Worm (Caenorhabditis elegans) whole organism, L1 larva: ENCODE measurements around the gene hrpu-2.
A peak's percentile ranks its signal among the peaks of the same experiment; 100 is the strongest.
"Not testable (repeated sequence)": the region's sequence is repeated elsewhere in the genome, so short reads cannot be mapped to it uniquely, and the experiment has no call there.

ENCODE experiments used
- C04F5.9 ChIP-seq: sonication (generic microtip); optimal IDR thresholded peaks from 2 replicates; lab custom pipeline; 2016; ENCODE audit warnings: missing genetic modification characterization, missing compliant biosample characterization
- C34B4.2 ChIP-seq: sonication (generic microtip); optimal IDR thresholded peaks from 2 replicates; lab custom pipeline; 2017; ENCODE audit warnings: mild to moderate bottlenecking, missing genetic modification characterization, missing compliant biosample characterization
- F16B12.6 ChIP-seq: fragments of 150-350 bp; optimal IDR thresholded peaks from 2 replicates; lab custom pipeline; 2014; ENCODE audit warnings: missing biosample characterization, missing genetic modification characterization
- Y116A8C.19 ChIP-seq: sonication (generic microtip); optimal IDR thresholded peaks from 2 replicates; lab custom pipeline; 2016; ENCODE audit warnings: missing compliant biosample characterization, missing genetic modification characterization, borderline replicate concordance
- blmp-1 ChIP-seq: fragments of 150-350 bp; optimal IDR thresholded peaks from 2 replicates; lab custom pipeline; 2014; ENCODE audit warnings: missing biosample characterization, missing genetic modification characterization
- ceh-63 ChIP-seq: fragments of 200-800 bp; sonication (Bioruptor generic); optimal IDR thresholded peaks from 2 replicates; lab custom pipeline; 2018; ENCODE audit warnings: mild to moderate bottlenecking, missing genetic modification characterization, missing compliant biosample characterization
- ceh-82 ChIP-seq, 3 experiments: fragments of 150-350 bp in 1 of 3; sonication (generic microtip) in 2 of 3; optimal IDR thresholded peaks; 2 replicates each; lab custom pipeline; 2014 to 2017; ENCODE audit warnings: missing biosample characterization in 3 of 3, missing genetic modification characterization in 3 of 3
- ceh-90 ChIP-seq: sonication (generic microtip); optimal IDR thresholded peaks from 2 replicates; lab custom pipeline; 2016; ENCODE audit warnings: missing genetic modification characterization, missing compliant biosample characterization
- ces-1 ChIP-seq: fragments of 150-350 bp; optimal IDR thresholded peaks from 2 replicates; lab custom pipeline; 2014; ENCODE audit warnings: missing biosample characterization, missing genetic modification reagents, missing genetic modification characterization
- dpl-1 ChIP-seq, 3 experiments: fragments of 150-350 bp in 2 of 3; sonication (generic microtip) in 1 of 3; optimal IDR thresholded peaks; 2 replicates each; lab custom pipeline; 2014 to 2017; ENCODE audit warnings: missing biosample characterization in 3 of 3, missing genetic modification characterization in 3 of 3, missing genetic modification reagents in 3 of 3
- dsc-1 ChIP-seq: sonication (generic microtip); optimal IDR thresholded peaks from 2 replicates; lab custom pipeline; 2016; ENCODE audit warnings: mild to moderate bottlenecking, missing genetic modification characterization, missing compliant biosample characterization
- efl-1 ChIP-seq, 4 experiments: fragments of 150-350 bp; optimal IDR thresholded peaks in 3 of 4; peaks in 1 of 4; 1 replicate in 1 of 4; 2 replicates in 3 of 4; lab custom pipeline; 2014; ENCODE audit warnings: missing biosample characterization in 2 of 4, missing genetic modification characterization in 2 of 4, missing genetic modification reagents in 2 of 4
- efl-3 ChIP-seq: fragments of 200-800 bp; sonication (Bioruptor generic); optimal IDR thresholded peaks from 2 replicates; lab custom pipeline; 2018; ENCODE audit warnings: mild to moderate bottlenecking, missing genetic modification characterization, missing compliant biosample characterization
- egl-27 ChIP-seq, 2 experiments: fragments of 150-350 bp in 1 of 2; sonication (generic microtip); optimal IDR thresholded peaks; 3 replicates each; lab custom pipeline; 2017 to 2018; ENCODE audit warnings: missing biosample characterization in 2 of 2, missing genetic modification characterization in 2 of 2, missing genetic modification reagents in 2 of 2
- elt-2 ChIP-seq: sonication (generic microtip); optimal IDR thresholded peaks from 2 replicates; lab custom pipeline; 2016; ENCODE audit warnings: missing genetic modification characterization, mild to moderate bottlenecking, inconsistent platforms, missing compliant biosample characterization, missing genetic modification reagents
- fkh-8 ChIP-seq: sonication (generic microtip); optimal IDR thresholded peaks from 2 replicates; lab custom pipeline; 2016; ENCODE audit warnings: mild to moderate bottlenecking, missing genetic modification characterization, missing compliant biosample characterization
- fos-1 ChIP-seq: fragments of 150-350 bp; optimal IDR thresholded peaks from 2 replicates; lab custom pipeline; 2014; ENCODE audit warnings: missing biosample characterization, missing genetic modification characterization
- grh-1 ChIP-seq: fragments of 200-800 bp; sonication (Bioruptor generic); IDR thresholded peaks from 2 replicates; pipeline ENCODE4 v1.3.6; 2022; ENCODE audit warnings: missing genetic modification reagents, missing genetic modification characterization, missing compliant biosample characterization
- irx-1 ChIP-seq: sonication (generic microtip); optimal IDR thresholded peaks from 2 replicates; lab custom pipeline; 2016; ENCODE audit warnings: missing genetic modification characterization, missing compliant biosample characterization
- isw-1 ChIP-seq: fragments of 200-800 bp; sonication (Bioruptor generic); IDR thresholded peaks from 2 replicates; pipeline ENCODE4 v1.3.6; 2022; ENCODE audit warnings: missing genetic modification characterization, missing compliant biosample characterization
- jun-1 ChIP-seq: fragments of 150-350 bp; optimal IDR thresholded peaks from 2 replicates; lab custom pipeline; 2014; ENCODE audit warnings: missing biosample characterization, missing genetic modification reagents, missing genetic modification characterization
- lin-13 ChIP-seq: fragments of 150-350 bp; optimal IDR thresholded peaks from 2 replicates; lab custom pipeline; 2014; ENCODE audit warnings: missing biosample characterization, missing genetic modification reagents, missing genetic modification characterization
- lin-15B ChIP-seq: fragments of 150-350 bp; sonication (generic microtip); optimal IDR thresholded peaks from 3 replicates; lab custom pipeline; 2014; ENCODE audit warnings: missing biosample characterization, missing genetic modification characterization
- lin-39 ChIP-seq: fragments of 150-350 bp; optimal IDR thresholded peaks from 2 replicates; lab custom pipeline; 2014; ENCODE audit warnings: missing biosample characterization, missing genetic modification reagents, missing genetic modification characterization
- lir-3 ChIP-seq: sonication (generic microtip); optimal IDR thresholded peaks from 2 replicates; lab custom pipeline; 2016; ENCODE audit warnings: mild to moderate bottlenecking, missing genetic modification characterization, moderate library complexity, missing compliant biosample characterization; ENCODE audit not compliant: poor library complexity
- mdl-1 ChIP-seq, 2 experiments: fragments of 150-350 bp; optimal IDR thresholded peaks; 2 replicates each; lab custom pipeline; 2014 to 2017; ENCODE audit warnings: missing biosample characterization in 2 of 2, missing genetic modification characterization in 2 of 2, inconsistent platforms in 1 of 2
- mep-1 ChIP-seq: fragments of 150-350 bp; optimal IDR thresholded peaks from 2 replicates; lab custom pipeline; 2014; ENCODE audit warnings: missing biosample characterization, missing genetic modification characterization
- nhr-11 ChIP-seq: fragments of 150-350 bp; optimal IDR thresholded peaks from 2 replicates; lab custom pipeline; 2014; ENCODE audit warnings: missing biosample characterization, missing genetic modification characterization
- nhr-12 ChIP-seq: sonication (generic microtip); optimal IDR thresholded peaks from 2 replicates; lab custom pipeline; 2017; ENCODE audit warnings: missing biosample characterization, missing genetic modification characterization
- nhr-19 ChIP-seq: fragments of 200-800 bp; sonication (Bioruptor generic); conservative IDR thresholded peaks from 2 replicates; pipeline ENCODE4 v1.3.6; 2022; ENCODE audit warnings: missing genetic modification characterization, missing compliant biosample characterization
- nhr-20 ChIP-seq: sonication (generic microtip); optimal IDR thresholded peaks from 2 replicates; lab custom pipeline; 2016; ENCODE audit warnings: mild to moderate bottlenecking, missing genetic modification characterization, missing compliant biosample characterization
- nhr-237 ChIP-seq: fragments of 150-350 bp; optimal IDR thresholded peaks from 2 replicates; lab custom pipeline; 2014; ENCODE audit warnings: missing biosample characterization, missing genetic modification characterization
- nhr-71 ChIP-seq: sonication (generic microtip); optimal IDR thresholded peaks from 2 replicates; lab custom pipeline; 2016; ENCODE audit warnings: mild to moderate bottlenecking, missing genetic modification characterization, moderate library complexity, missing compliant biosample characterization
- nhr-77 ChIP-seq: fragments of 150-350 bp; optimal IDR thresholded peaks from 2 replicates; lab custom pipeline; 2014; ENCODE audit warnings: missing biosample characterization, missing genetic modification characterization
- nhr-84 ChIP-seq: sonication (generic microtip); optimal IDR thresholded peaks from 2 replicates; lab custom pipeline; 2017; ENCODE audit warnings: missing biosample characterization, missing genetic modification characterization
- nhr-85 ChIP-seq: sonication (generic microtip); peaks from one replicate; lab custom pipeline; 2016; ENCODE audit warnings: missing genetic modification characterization, inconsistent platforms, missing compliant biosample characterization
- rnt-1 ChIP-seq: sonication (generic microtip); optimal IDR thresholded peaks from 2 replicates; lab custom pipeline; 2016; ENCODE audit warnings: mild to moderate bottlenecking, missing genetic modification characterization, moderate library complexity, missing compliant biosample characterization
- snpc-4 ChIP-seq: fragments of 150-350 bp; optimal IDR thresholded peaks from 2 replicates; lab custom pipeline; 2014; ENCODE audit warnings: missing biosample characterization, missing genetic modification characterization
- snu-23 ChIP-seq: sonication (generic microtip); optimal IDR thresholded peaks from 2 replicates; lab custom pipeline; 2016; ENCODE audit warnings: missing genetic modification characterization, missing compliant biosample characterization
- sox-4 ChIP-seq: sonication (generic microtip); optimal IDR thresholded peaks from 2 replicates; lab custom pipeline; 2016; ENCODE audit warnings: missing genetic modification characterization, missing compliant biosample characterization
- sup-37 ChIP-seq: fragments of 200-800 bp; sonication (Bioruptor generic); optimal IDR thresholded peaks from 2 replicates; lab custom pipeline; 2018; ENCODE audit warnings: mild to moderate bottlenecking, missing genetic modification characterization, missing compliant biosample characterization
- tlp-1 ChIP-seq: fragments of 150-350 bp; optimal IDR thresholded peaks from 2 replicates; lab custom pipeline; 2014; ENCODE audit warnings: missing biosample characterization, missing genetic modification characterization
- unc-30 ChIP-seq: sonication (generic microtip); optimal IDR thresholded peaks from 2 replicates; lab custom pipeline; 2017; ENCODE audit warnings: missing biosample characterization, missing genetic modification characterization
- unc-62 ChIP-seq: fragments of 150-350 bp; optimal IDR thresholded peaks from 2 replicates; lab custom pipeline; 2014; ENCODE audit warnings: missing biosample characterization, missing genetic modification reagents, missing genetic modification characterization
- unc-86 ChIP-seq: sonication (generic microtip); optimal IDR thresholded peaks from 2 replicates; lab custom pipeline; 2016; ENCODE audit warnings: missing genetic modification characterization, missing compliant biosample characterization
- unc-98 ChIP-seq: fragments of 200-800 bp; sonication (Bioruptor generic); IDR thresholded peaks from 2 replicates; pipeline ENCODE4 v1.3.6; 2022; ENCODE audit warnings: missing genetic modification characterization, missing compliant biosample characterization
- zag-1 ChIP-seq: fragments of 150-350 bp; optimal IDR thresholded peaks from 2 replicates; lab custom pipeline; 2014; ENCODE audit warnings: missing biosample characterization, missing genetic modification characterization
- zip-4 ChIP-seq: fragments of 200-800 bp; sonication (Bioruptor generic); optimal IDR thresholded peaks from 2 replicates; lab custom pipeline; 2018; ENCODE audit warnings: mild to moderate bottlenecking, missing genetic modification characterization, moderate library complexity, missing compliant biosample characterization

The hrpu-2 gene

ce11 chrIV:2195598-2195997 lies 17.9 kb downstream of the hrpu-2 start (continued):
- TF ChIP-seq nhr-237 (tag; lab: Kevin White, UChicago) (no peak), tlp-1 (no peak), ceh-82 (tag; optimal IDR thresholded peaks at IDR 0.05; lab: Kevin White, UChicago) (no peak), lin-15B (tag; lab: Kevin White, UChicago) (no peak), F16B12.6 (tag; lab: Kevin White, UChicago) (no peak), sox-4 (no peak), efl-3 (GFP tag; lab: Kevin White, UChicago) (no peak)

- TF ChIP-seq ceh-63 = no peak
- no peak for TF ChIP-seq lin-13 (GFP tag; lab: Kevin White, UChicago)
- TF ChIP-seq zag-1 = no peak
- no peak for TF ChIP-seq C34B4.2 (tag; lab: Kevin White, UChicago)
- no peak for TF ChIP-seq nhr-11 (tag; lab: Kevin White, UChicago)
- TF ChIP-seq dpl-1 (GFP tag; optimal IDR thresholded peaks at IDR 0.05; lab: Kevin White, UChicago) = no peak
- no peak for TF ChIP-seq Y116A8C.19 (tag; lab: Kevin White, UChicago)
- no peak for TF ChIP-seq nhr-19
- no peak for TF ChIP-seq egl-27 (tag; optimal IDR thresholded peaks at IDR 0.05; lab: Kevin White, UChicago)
- no peak for TF ChIP-seq snu-23
- no peak for TF ChIP-seq jun-1
- no peak for TF ChIP-seq efl-1 (optimal IDR thresholded peaks at IDR 0.05; lab: Kevin White, UChicago)
- peak in 1 of 2 experiments; percentile 58 for TF ChIP-seq efl-1 (GFP tag; optimal IDR thresholded peaks at IDR 0.05 in 1 of 2; lab: Kevin White, UChicago)
- no peak for TF ChIP-seq rnt-1 (tag; lab: Kevin White, UChicago)
- no peak for TF ChIP-seq mep-1 (tag; lab: Kevin White, UChicago)
- no peak for TF ChIP-seq ces-1
- TF ChIP-seq nhr-85 = peak; percentile 42
Observed at ce11 chrIV:2198741-2199140, 21.0 kb downstream of the hrpu-2 start, which contains the start of gene Y71G10AR.4. Gene Y71G10AR.4, plus strand, starts transcription at chrIV:2199041.

ce11 chrIV:2216756-2217155 lies 39.1 kb downstream of the hrpu-2 start, which contains the start of gene T04C4.3:
Gene T04C4.3, minus strand, starts transcription at chrIV:2216856.
- TF ChIP-seq irx-1, C34B4.2, rnt-1 (tag; lab: Kevin White, UChicago): not testable (repeated sequence)

- TF ChIP-seq blmp-1 (tag; lab: Kevin White, UChicago) = no peak
- TF ChIP-seq lir-3 (tag; lab: Kevin White, UChicago) = no peak
- TF ChIP-seq elt-2 (tag; lab: Kevin White, UChicago) = no peak
- TF ChIP-seq nhr-12 (tag; lab: Kevin White, UChicago) = no peak
- no peak for TF ChIP-seq fos-1 (tag; lab: Kevin White, UChicago)
- no peak for TF ChIP-seq F16B12.6 (tag; lab: Kevin White, UChicago)
- no peak for TF ChIP-seq nhr-77
- no peak for TF ChIP-seq unc-62 (GFP tag; lab: Kevin White, UChicago)
- TF ChIP-seq zip-4 (GFP tag; lab: Kevin White, UChicago) = no peak
- no peak for TF ChIP-seq sup-37
- no peak for TF ChIP-seq unc-98 (GFP tag; lab: Robert Waterston, UW)
- TF ChIP-seq unc-30 (tag; lab: Kevin White, UChicago) = no peak
- TF ChIP-seq efl-1 (optimal IDR thresholded peaks at IDR 0.05; lab: Kevin White, UChicago) = peak in 1 of 2 experiments; percentile 2
- TF ChIP-seq efl-1 (GFP tag; optimal IDR thresholded peaks at IDR 0.05 in 1 of 2; lab: Kevin White, UChicago) = peak in 1 of 2 experiments; percentile 51
- TF ChIP-seq grh-1 (GFP tag; lab: Robert Waterston, UW) = no peak
- TF ChIP-seq unc-86 (tag; lab: Kevin White, UChicago) = no peak
- TF ChIP-seq zag-1 = no peak
- TF ChIP-seq mdl-1 (tag; optimal IDR thresholded peaks at IDR 0.05; lab: Kevin White, UChicago) = peak in 1 of 2 experiments; percentile 61
- no peak for TF ChIP-seq snpc-4 (tag; lab: Kevin White, UChicago)
- TF ChIP-seq isw-1 = no peak
- TF ChIP-seq ceh-90 (tag; lab: Kevin White, UChicago) = no peak
- no peak for TF ChIP-seq mep-1 (tag; lab: Kevin White, UChicago)
- TF ChIP-seq lin-39 (tag; lab: Kevin White, UChicago) = peak; percentile 11
- no peak for TF ChIP-seq nhr-84 (tag; lab: Kevin White, UChicago)
- TF ChIP-seq jun-1 = no peak
- no peak for TF ChIP-seq fkh-8 (tag; lab: Kevin White, UChicago)
- peak; percentile 20 for TF ChIP-seq nhr-20 (tag; lab: Kevin White, UChicago)
- no peak for TF ChIP-seq C04F5.9 (tag; lab: Kevin White, UChicago)
- peak; percentile 52 for TF ChIP-seq nhr-71 (tag; lab: Kevin White, UChicago)
- peak; percentile 37 for TF ChIP-seq dsc-1 (tag; lab: Kevin White, UChicago)
Observed at ce11 chrIV:2217260-2217659, 39.6 kb downstream of the hrpu-2 start.
